Worm (Caenorhabditis elegans) whole organism, early embryonic: ENCODE results near the gene cdc-42.
A peak's percentile ranks its signal among the peaks of the same experiment; 100 is the strongest.

Experiments used
- B0310.2 ChIP-seq: sonication (generic microtip); optimal IDR thresholded peaks from 2 replicates; lab custom pipeline; 2016; ENCODE audit warnings: mild to moderate bottlenecking, missing genetic modification characterization, missing compliant biosample characterization
- F13C5.2 ChIP-seq: sonication (generic microtip); optimal IDR thresholded peaks from 2 replicates; lab custom pipeline; 2017; ENCODE audit warnings: mild to moderate bottlenecking, missing genetic modification characterization, inconsistent platforms, missing compliant biosample characterization
- aly-1 ChIP-seq: sonication (generic microtip); optimal IDR thresholded peaks from 2 replicates; lab custom pipeline; 2016; ENCODE audit warnings: missing genetic modification characterization, missing compliant biosample characterization
- ama-1 ChIP-seq: fragments of 150-350 bp; optimal IDR thresholded peaks from 2 replicates; lab custom pipeline; 2014
- ceh-13 ChIP-seq: fragments of 200-800 bp; sonication (Bioruptor generic); optimal IDR thresholded peaks from 2 replicates; lab custom pipeline; 2018; ENCODE audit warnings: mild to moderate bottlenecking, missing genetic modification characterization, missing compliant biosample characterization
- ceh-36 ChIP-seq: sonication (generic microtip); optimal IDR thresholded peaks from 2 replicates; lab custom pipeline; 2016; ENCODE audit warnings: missing genetic modification characterization, inconsistent platforms, missing compliant biosample characterization
- ets-7 ChIP-seq: sonication (generic microtip); optimal IDR thresholded peaks from 2 replicates; lab custom pipeline; 2016; ENCODE audit warnings: missing genotype, missing genetic modification characterization, missing compliant biosample characterization
- flt-1 ChIP-seq: fragments of 200-800 bp; sonication (Bioruptor generic); IDR thresholded peaks from 2 replicates; pipeline ENCODE4 v1.3.6; 2022; ENCODE audit warnings: missing genetic modification characterization, missing compliant biosample characterization
- hmbx-1 ChIP-seq: sonication (generic microtip); optimal IDR thresholded peaks from 2 replicates; lab custom pipeline; 2016; ENCODE audit warnings: mild to moderate bottlenecking, missing genetic modification characterization, missing compliant biosample characterization
- hmg-4 ChIP-seq: fragments of 200-800 bp; sonication (Bioruptor generic); optimal IDR thresholded peaks from 2 replicates; lab custom pipeline; 2018; ENCODE audit warnings: mild to moderate bottlenecking, missing genetic modification characterization, missing compliant biosample characterization
- hnd-1 ChIP-seq: sonication (generic microtip); optimal IDR thresholded peaks from 2 replicates; lab custom pipeline; 2016; ENCODE audit warnings: missing genetic modification characterization, missing compliant biosample characterization
- pes-1 ChIP-seq: fragments of 200-800 bp; sonication (Bioruptor generic); IDR thresholded peaks from 2 replicates; pipeline ENCODE4 v1.3.6; 2022; ENCODE audit warnings: missing genetic modification reagents, missing genetic modification characterization, missing compliant biosample characterization
- scrt-1 ChIP-seq: fragments of 200-800 bp; sonication (Bioruptor generic); IDR thresholded peaks from 2 replicates; pipeline ENCODE4 v1.3.6; 2022; ENCODE audit warnings: missing genetic modification characterization, missing compliant biosample characterization
- sea-1 ChIP-seq: fragments of 200-800 bp; sonication (Bioruptor generic); conservative IDR thresholded peaks from 2 replicates; pipeline ENCODE4 v1.3.6; 2022; ENCODE audit warnings: missing genetic modification characterization, missing compliant biosample characterization
- tbx-11 ChIP-seq: fragments of 200-800 bp; sonication (Bioruptor generic); IDR thresholded peaks from 2 replicates; pipeline ENCODE4 v1.3.6; 2022; ENCODE audit warnings: missing genetic modification characterization, missing compliant biosample characterization
- tbx-37 ChIP-seq: fragments of 200-800 bp; sonication (Bioruptor generic); conservative IDR thresholded peaks from 2 replicates; pipeline ENCODE4 v1.3.6; 2022; ENCODE audit warnings: missing genetic modification reagents, missing genetic modification characterization, missing compliant biosample characterization
- tra-4 ChIP-seq: sonication (generic microtip); optimal IDR thresholded peaks from 2 replicates; lab custom pipeline; 2017; ENCODE audit warnings: missing genetic modification characterization, missing compliant biosample characterization

Gene cdc-42

ce11 chrII:7616141-7616540 lies at the start of gene cdc-42:
Gene cdc-42 (plus strand): TSS chrII:7616452.
- TF ChIP-seq tbx-11 (no peak), tbx-37 (GFP tag; lab: Robert Waterston, UW) (no peak), tra-4 (tag; lab: Kevin White, UChicago) (no peak), hnd-1 (tag; lab: Kevin White, UChicago) (no peak), ama-1 (lab: Kevin White, UChicago) (no peak), F13C5.2 (tag; lab: Kevin White, UChicago) (no peak), flt-1 (GFP tag; lab: Robert Waterston, UW) (no peak), hmbx-1 (tag; lab: Kevin White, UChicago) (no peak), aly-1 (tag; lab: Kevin White, UChicago) (no peak), pes-1 (GFP tag; lab: Robert Waterston, UW) (no peak), ets-7 (tag; lab: Kevin White, UChicago) (no peak), ceh-13 (GFP tag; lab: Kevin White, UChicago) (no peak), hmg-4 (GFP tag; lab: Kevin White, UChicago) (no peak), sea-1 (GFP tag; lab: Robert Waterston, UW) (no peak), B0310.2 (tag; lab: Kevin White, UChicago) (no peak), scrt-1 (GFP tag; lab: Robert Waterston, UW) (no peak), ceh-36 (tag; lab: Kevin White, UChicago) (no peak)

ce11 chrII:7570305-7570704 lies 45.9 kb upstream of the cdc-42 start, which contains the start of gene F35D2.3:
Gene F35D2.3 (plus strand): TSS chrII:7570605.
- TF ChIP-seq flt-1 (GFP tag; lab: Robert Waterston, UW) (no peak), ceh-13 (GFP tag; lab: Kevin White, UChicago) (no peak), tbx-11 (no peak), scrt-1 (GFP tag; lab: Robert Waterston, UW) (no peak)

- TF ChIP-seq ceh-36 (tag; lab: Kevin White, UChicago) (peak; percentile 62), B0310.2 (tag; lab: Kevin White, UChicago) (no peak)
Measured at ce11 chrII:7570820-7571219, 45.4 kb upstream of the cdc-42 start.

ce11 chrII:7574143-7574542 lies 42.1 kb upstream of the cdc-42 start, which contains the start of gene F35D2.2:
Gene F35D2.2 (plus strand): TSS chrII:7574443.
- TF ChIP-seq ceh-13 (GFP tag; lab: Kevin White, UChicago) (no peak), hmg-4 (GFP tag; lab: Kevin White, UChicago) (no peak), sea-1 (GFP tag; lab: Robert Waterston, UW) (no peak), tbx-37 (GFP tag; lab: Robert Waterston, UW) (no peak), hnd-1 (tag; lab: Kevin White, UChicago) (no peak), scrt-1 (GFP tag; lab: Robert Waterston, UW) (no peak), tbx-11 (no peak), ets-7 (tag; lab: Kevin White, UChicago) (no peak), ceh-36 (tag; lab: Kevin White, UChicago) (no peak), ama-1 (lab: Kevin White, UChicago) (no peak), hmbx-1 (tag; lab: Kevin White, UChicago) (no peak), aly-1 (tag; lab: Kevin White, UChicago) (no peak), tra-4 (tag; lab: Kevin White, UChicago) (no peak), pes-1 (GFP tag; lab: Robert Waterston, UW) (no peak), B0310.2 (tag; lab: Kevin White, UChicago) (no peak), F13C5.2 (tag; lab: Kevin White, UChicago) (no peak)

- TF ChIP-seq ets-7 (tag; lab: Kevin White, UChicago) (no peak), flt-1 (GFP tag; lab: Robert Waterston, UW) (no peak), pes-1 (GFP tag; lab: Robert Waterston, UW) (no peak), ceh-36 (tag; lab: Kevin White, UChicago) (no peak), hmbx-1 (tag; lab: Kevin White, UChicago) (no peak), ama-1 (lab: Kevin White, UChicago) (no peak), hmg-4 (GFP tag; lab: Kevin White, UChicago) (no peak), tra-4 (tag; lab: Kevin White, UChicago) (no peak)
Measured at ce11 chrII:7575614-7576013, 40.6 kb upstream of the cdc-42 start, which contains the start of gene F35D2.1. Gene F35D2.1 (plus strand): TSS chrII:7575914.

- TF ChIP-seq tra-4 (tag; lab: Kevin White, UChicago) (no peak), flt-1 (GFP tag; lab: Robert Waterston, UW) (no peak), B0310.2 (tag; lab: Kevin White, UChicago) (no peak), F13C5.2 (tag; lab: Kevin White, UChicago) (no peak)
Measured at ce11 chrII:7577412-7577811, 38.8 kb upstream of the cdc-42 start, which contains the start of gene F35D2.6. Gene F35D2.6 (plus strand): TSS chrII:7577712.

ce11 chrII:7583555-7583954 lies 32.7 kb upstream of the cdc-42 start, which contains the start of gene mks-3:
Gene mks-3 (minus strand): TSS chrII:7583655.
- TF ChIP-seq ceh-36 (tag; lab: Kevin White, UChicago) (no peak), B0310.2 (tag; lab: Kevin White, UChicago) (no peak), hnd-1 (tag; lab: Kevin White, UChicago) (no peak), pes-1 (GFP tag; lab: Robert Waterston, UW) (no peak), sea-1 (GFP tag; lab: Robert Waterston, UW) (no peak), hmbx-1 (tag; lab: Kevin White, UChicago) (no peak), aly-1 (tag; lab: Kevin White, UChicago) (no peak), tbx-11 (no peak), tra-4 (tag; lab: Kevin White, UChicago) (no peak), ceh-13 (GFP tag; lab: Kevin White, UChicago) (no peak), hmg-4 (GFP tag; lab: Kevin White, UChicago) (no peak), F13C5.2 (tag; lab: Kevin White, UChicago) (no peak), ets-7 (tag; lab: Kevin White, UChicago) (no peak)
